Worm (Caenorhabditis elegans) whole organism, L3 larva: ENCODE results near the gene F07E5.13.

Experiments
- ama-1 ChIP-seq: fragments of 150-350 bp; optimal IDR thresholded peaks from 2 replicates; lab custom pipeline; 2018
- elt-1 ChIP-seq: fragments of 150-350 bp; optimal IDR thresholded peaks from 2 replicates; lab custom pipeline; 2014; ENCODE audit warnings: missing biosample characterization, missing genetic modification characterization
- lin-15B ChIP-seq: fragments of 150-350 bp; optimal IDR thresholded peaks from 2 replicates; lab custom pipeline; 2014; ENCODE audit warnings: missing biosample characterization, missing genetic modification characterization
- nhr-11 ChIP-seq: fragments of 150-350 bp; optimal IDR thresholded peaks from 2 replicates; lab custom pipeline; 2014; ENCODE audit warnings: missing biosample characterization, missing genetic modification characterization
- nhr-12 ChIP-seq: fragments of 150-350 bp; optimal IDR thresholded peaks from 2 replicates; lab custom pipeline; 2014; ENCODE audit warnings: missing biosample characterization, missing genetic modification characterization
- pqm-1 ChIP-seq: fragments of 150-350 bp; optimal IDR thresholded peaks from 2 replicates; lab custom pipeline; 2017; ENCODE audit warnings: missing biosample characterization, missing genetic modification characterization, inconsistent platforms
- snpc-4 ChIP-seq: fragments of 150-350 bp; optimal IDR thresholded peaks from 2 replicates; lab custom pipeline; 2014; ENCODE audit warnings: missing biosample characterization, missing genetic modification characterization

DNA sequence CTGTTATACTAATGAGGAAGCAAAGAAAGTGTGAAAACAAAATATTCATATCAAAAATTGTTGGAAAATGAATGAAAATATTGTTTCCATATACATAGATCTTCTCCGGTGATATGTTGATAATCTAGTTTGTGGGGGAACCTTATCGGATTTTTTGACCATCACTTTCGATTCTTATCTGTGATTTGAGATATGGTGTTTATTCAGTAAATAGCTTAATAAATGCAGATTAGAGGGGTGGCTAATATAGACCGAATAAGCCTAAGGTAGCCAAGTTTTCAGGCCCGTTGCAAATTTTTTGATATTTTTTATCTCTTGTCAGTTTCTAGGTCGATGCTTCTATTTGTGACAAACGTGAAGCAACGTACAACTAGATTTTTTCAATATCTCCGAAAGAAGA is 7.5 kb upstream of the F07E5.13 start, which contains the start of gene F07E5.7:
- TF ChIP-seq pqm-1 (no peak), elt-1 (no peak), nhr-11 (tag; lab: Kevin White, UChicago) (no peak), snpc-4 (tag; lab: Kevin White, UChicago) (no peak), nhr-12 (tag; lab: Kevin White, UChicago) (no peak), ama-1 (no peak), lin-15B (tag; lab: Kevin White, UChicago) (no peak)
